Fruit fly (Drosophila melanogaster) whole organism, embryonic: Measurements from ENCODE around the gene Nckx30C.
A peak's percentile ranks its signal among the peaks of the same experiment; 100 is the strongest.

Experiments used
- Antp ChIP-seq: fragments of 200-800 bp; sonication (Bioruptor generic); optimal IDR thresholded peaks from 3 replicates; lab custom pipeline; 2016; ENCODE audit warnings: missing biosample characterization, missing genetic modification characterization
- Awh ChIP-seq: fragments of 200-800 bp; sonication (Bioruptor generic); IDR thresholded peaks from 2 replicates; pipeline ENCODE4, ENCODE4 v1.3.6; 2022; ENCODE audit warnings: missing biosample characterization, missing genetic modification characterization
- C15 ChIP-seq: fragments of 200-800 bp; sonication (Bioruptor generic); IDR thresholded peaks from 3 replicates; pipeline ENCODE4 v1.3.6; 2022; ENCODE audit warnings: missing biosample characterization, missing genetic modification characterization
- CG10209 ChIP-seq: fragments of 200-800 bp; sonication (Bioruptor generic); optimal IDR thresholded peaks from 3 replicates; lab custom pipeline; 2017; ENCODE audit warnings: missing biosample characterization, mild to moderate bottlenecking, missing genetic modification characterization, missing genetic modification reagents
- CG10267 ChIP-seq: fragments of 200-800 bp; sonication (Bioruptor generic); optimal IDR thresholded peaks from 2 replicates; lab custom pipeline; 2018; ENCODE audit warnings: missing biosample characterization, mild to moderate bottlenecking, missing genetic modification characterization, moderate library complexity
- CG10565 ChIP-seq: fragments of 200-800 bp; sonication (Bioruptor generic); optimal IDR thresholded peaks from 3 replicates; lab custom pipeline; 2016; ENCODE audit warnings: missing biosample characterization, mild to moderate bottlenecking, missing genetic modification characterization
- CG10979 ChIP-seq: fragments of 200-800 bp; sonication (Bioruptor generic); optimal IDR thresholded peaks from 2 replicates; lab custom pipeline; 2018; ENCODE audit warnings: missing biosample characterization, mild to moderate bottlenecking, missing genetic modification characterization, moderate library complexity
- CG11695 ChIP-seq: fragments of 200-800 bp; sonication (Bioruptor generic); IDR thresholded peaks from 3 replicates; pipeline ENCODE4 v1.3.6; 2022; ENCODE audit warnings: missing biosample characterization, missing genetic modification characterization
- CG12155 ChIP-seq: fragments of 200-800 bp; sonication (Bioruptor generic); optimal IDR thresholded peaks from 3 replicates; lab custom pipeline; 2016; ENCODE audit warnings: missing biosample characterization, missing genetic modification characterization
- CG14441 ChIP-seq: fragments of 200-800 bp; sonication (Bioruptor generic); IDR thresholded peaks from 2 replicates; pipeline ENCODE4 v1.3.6; 2022; ENCODE audit warnings: missing biosample characterization, missing genetic modification characterization
- CG15073 ChIP-seq: fragments of 200-800 bp; sonication (Bioruptor generic); optimal IDR thresholded peaks from 2 replicates; lab custom pipeline; 2016; ENCODE audit warnings: missing biosample characterization, missing genetic modification characterization
- CG15479 ChIP-seq: fragments of 200-800 bp; sonication (Bioruptor generic); optimal IDR thresholded peaks from 3 replicates; lab custom pipeline; 2019; ENCODE audit warnings: missing biosample characterization, mild to moderate bottlenecking, missing genetic modification characterization, moderate library complexity
- CG16779 ChIP-seq: fragments of 200-800 bp; sonication (Bioruptor generic); IDR thresholded peaks from 2 replicates; pipeline ENCODE4 v1.3.6; 2022; ENCODE audit warnings: missing biosample characterization, missing genetic modification characterization
- CG17359 ChIP-seq: fragments of 200-800 bp; sonication (Bioruptor generic); optimal IDR thresholded peaks from 3 replicates; lab custom pipeline; 2018; ENCODE audit warnings: missing biosample characterization, mild to moderate bottlenecking, missing genetic modification characterization, moderate library complexity
- CG2129 ChIP-seq: fragments of 200-800 bp; sonication (Bioruptor generic); IDR thresholded peaks from 2 replicates; pipeline ENCODE4 v1.3.6; 2022; ENCODE audit warnings: missing biosample characterization, missing genetic modification characterization; ENCODE audit not compliant: partially characterized antibody
- CG30431 ChIP-seq: fragments of 200-800 bp; sonication (Bioruptor generic); optimal IDR thresholded peaks from 2 replicates; lab custom pipeline; 2017; ENCODE audit warnings: missing biosample characterization, missing genetic modification characterization
- CG3281 ChIP-seq: fragments of 200-800 bp; sonication (Bioruptor generic); optimal IDR thresholded peaks from 3 replicates; lab custom pipeline; 2017; ENCODE audit warnings: missing biosample characterization, mild to moderate bottlenecking, missing genetic modification characterization
- CG6813 ChIP-seq: fragments of 200-800 bp; sonication (Bioruptor generic); optimal IDR thresholded peaks from 2 replicates; lab custom pipeline; 2017; ENCODE audit warnings: missing biosample characterization, missing genetic modification characterization, mild to moderate bottlenecking, moderate library complexity, missing genetic modification reagents
- CG7556 ChIP-seq: fragments of 200-800 bp; sonication (Bioruptor generic); optimal IDR thresholded peaks from 2 replicates; lab custom pipeline; 2017; ENCODE audit warnings: missing biosample characterization, mild to moderate bottlenecking, missing genetic modification characterization
- CG7786 ChIP-seq: fragments of 200-800 bp; sonication (Bioruptor generic); optimal IDR thresholded peaks from 2 replicates; lab custom pipeline; 2016; ENCODE audit warnings: missing biosample characterization, missing genetic modification characterization
- CG7987 ChIP-seq: fragments of 200-800 bp; sonication (Bioruptor generic); optimal IDR thresholded peaks from 2 replicates; lab custom pipeline; 2018; ENCODE audit warnings: missing biosample characterization, mild to moderate bottlenecking, missing genetic modification characterization, moderate library complexity
- CG8924 ChIP-seq: fragments of 200-800 bp; optimal IDR thresholded peaks from 3 replicates; lab custom pipeline; 2019; ENCODE audit warnings: missing biosample characterization, mild to moderate bottlenecking, missing genetic modification characterization, moderate library complexity
- CG9876 ChIP-seq: fragments of 200-800 bp; sonication (Bioruptor generic); optimal IDR thresholded peaks from 2 replicates; lab custom pipeline; 2016; ENCODE audit warnings: missing biosample characterization, missing genetic modification characterization
- CkIIα-i1 ChIP-seq: fragments of 200-800 bp; sonication (Bioruptor generic); IDR thresholded peaks from 2 replicates; pipeline ENCODE4 v1.3.6; 2022; ENCODE audit warnings: missing biosample characterization, missing genetic modification characterization
- Dll ChIP-seq: fragments of 200-800 bp; sonication (Bioruptor generic); IDR thresholded peaks from 4 replicates; pipeline ENCODE4 v1.3.6; 2022; ENCODE audit warnings: missing biosample characterization, missing genetic modification characterization; ENCODE audit not compliant: partially characterized antibody
- Dref ChIP-seq: fragments of 200-800 bp; sonication (Bioruptor generic); IDR thresholded peaks from 2 replicates; pipeline ENCODE4 v1.3.6; 2022; ENCODE audit warnings: missing biosample characterization, missing genetic modification characterization
- Fer1 ChIP-seq: fragments of 200-800 bp; sonication (Bioruptor generic); optimal IDR thresholded peaks from 2 replicates; lab custom pipeline; 2017; ENCODE audit warnings: missing biosample characterization, mild to moderate bottlenecking, missing genetic modification characterization
- HmgD ChIP-seq: fragments of 200-800 bp; sonication (Bioruptor generic); optimal IDR thresholded peaks from 3 replicates; lab custom pipeline; 2016; ENCODE audit warnings: missing biosample characterization, missing genetic modification characterization
- Optix ChIP-seq: fragments of 200-800 bp; sonication (Bioruptor generic); IDR thresholded peaks from 3 replicates; pipeline ENCODE4 v1.3.6; 2022; ENCODE audit warnings: missing biosample characterization, missing genetic modification characterization
- Sry-δ ChIP-seq: fragments of 200-800 bp; sonication (Bioruptor generic); optimal IDR thresholded peaks from 2 replicates; lab custom pipeline; 2016; ENCODE audit warnings: missing biosample characterization, missing genetic modification characterization
- aop ChIP-seq: fragments of 200-800 bp; sonication (Bioruptor generic); IDR thresholded peaks from 2 replicates; pipeline ENCODE4 v1.3.6; 2022; ENCODE audit warnings: missing biosample characterization, missing genetic modification characterization
- ash1 ChIP-seq: fragments of 200-800 bp; sonication (Bioruptor generic); optimal IDR thresholded peaks from 2 replicates; lab custom pipeline; 2018; ENCODE audit warnings: missing biosample characterization, mild to moderate bottlenecking, missing genetic modification characterization
- br ChIP-seq: fragments of >200 bp; optimal IDR thresholded peaks from 2 replicates; lab custom pipeline; 2017
- cato ChIP-seq: fragments of 200-800 bp; sonication (Bioruptor generic); optimal IDR thresholded peaks from 2 replicates; lab custom pipeline; 2016; ENCODE audit warnings: missing biosample characterization, missing genetic modification characterization, borderline replicate concordance
- cg ChIP-seq: fragments of 200-800 bp; sonication (Bioruptor generic); optimal IDR thresholded peaks from 3 replicates; lab custom pipeline; 2019; ENCODE audit warnings: missing biosample characterization, mild to moderate bottlenecking, missing genetic modification characterization, moderate library complexity
- chinmo ChIP-seq: fragments of 200-800 bp; sonication (Bioruptor generic); IDR thresholded peaks from 4 replicates; pipeline ENCODE4 v1.3.6; 2022; ENCODE audit warnings: missing biosample characterization, missing genetic modification characterization; ENCODE audit not compliant: partially characterized antibody
- dpn ChIP-seq, 2 experiments: fragments of 200-800 bp; sonication (Bioruptor generic); optimal IDR thresholded peaks; 3 replicates each; lab custom pipeline; 2016; ENCODE audit warnings: missing biosample characterization in 2 of 2, missing genetic modification characterization in 2 of 2
- exex ChIP-seq: fragments of 200-800 bp; sonication (Bioruptor generic); optimal IDR thresholded peaks from 4 replicates; lab custom pipeline; 2018; ENCODE audit warnings: missing biosample characterization, mild to moderate bottlenecking, missing genetic modification characterization, moderate library complexity
- fru ChIP-seq: fragments of >200 bp; optimal IDR thresholded peaks from 2 replicates; lab custom pipeline; 2017
- hb ChIP-seq: fragments of 200-800 bp; sonication (Bioruptor generic); IDR thresholded peaks from 3 replicates; pipeline ENCODE4 v1.3.6; 2022; ENCODE audit warnings: missing biosample characterization, missing genetic modification characterization; ENCODE audit not compliant: partially characterized antibody
- hbn ChIP-seq: fragments of 200-800 bp; sonication (Bioruptor generic); IDR thresholded peaks from 2 replicates; pipeline ENCODE4 v1.3.6; 2022; ENCODE audit warnings: missing biosample characterization, missing genetic modification characterization; ENCODE audit not compliant: partially characterized antibody
- kay ChIP-seq: fragments of 200-800 bp; sonication (Bioruptor generic); optimal IDR thresholded peaks from 2 replicates; lab custom pipeline; 2016; ENCODE audit warnings: missing biosample characterization, missing genetic modification characterization
- knrl ChIP-seq: fragments of 200-800 bp; sonication (Bioruptor generic); IDR thresholded peaks from 3 replicates; pipeline ENCODE4 v1.3.6; 2022; ENCODE audit warnings: missing biosample characterization, missing genetic modification characterization; ENCODE audit not compliant: partially characterized antibody
- row ChIP-seq: fragments of 200-800 bp; sonication (Bioruptor generic); IDR thresholded peaks from 3 replicates; pipeline ENCODE4 v1.3.6; 2022; ENCODE audit warnings: missing biosample characterization, missing genetic modification characterization
- sens-2 ChIP-seq: fragments of 200-800 bp; sonication (Bioruptor generic); IDR thresholded peaks from 2 replicates; pipeline ENCODE4 v1.3.6; 2022; ENCODE audit warnings: missing biosample characterization, missing genetic modification characterization
- sob ChIP-seq: fragments of 200-800 bp; sonication (Bioruptor generic); IDR thresholded peaks from 2 replicates; pipeline ENCODE4 v1.3.6; 2022; ENCODE audit warnings: missing biosample characterization, missing genetic modification characterization
- tna ChIP-seq: fragments of 200-800 bp; sonication (Bioruptor generic); IDR thresholded peaks from 2 replicates; pipeline ENCODE4 v1.3.6; 2022; ENCODE audit warnings: missing biosample characterization, missing genetic modification characterization; ENCODE audit not compliant: partially characterized antibody
- trh ChIP-seq: fragments of 200-800 bp; sonication (Bioruptor generic); optimal IDR thresholded peaks from 2 replicates; lab custom pipeline; 2016; ENCODE audit warnings: missing biosample characterization, missing genetic modification characterization
- unpg ChIP-seq: fragments of 200-800 bp; sonication (Bioruptor generic); optimal IDR thresholded peaks from 3 replicates; lab custom pipeline; 2018; ENCODE audit warnings: missing biosample characterization, mild to moderate bottlenecking, missing genetic modification characterization, moderate library complexity
- vfl ChIP-seq: fragments of 200-800 bp; sonication (Bioruptor generic); optimal IDR thresholded peaks from 2 replicates; lab custom pipeline; 2016; ENCODE audit warnings: missing biosample characterization, missing genetic modification characterization
- wdn ChIP-seq: fragments of 200-800 bp; sonication (Bioruptor generic); IDR thresholded peaks from 2 replicates; pipeline ENCODE4 v1.3.6; 2022; ENCODE audit warnings: missing biosample characterization, missing genetic modification characterization

Nckx30C gene

dm6 chr2L:9758856-9759255, 12.6 kb upstream of the Nckx30C start (continued):
- TF ChIP-seq CG15479 (GFP tag; lab: Kevin White, UChicago) (peak; percentile 3), CG15073 (GFP tag; lab: Kevin White, UChicago) (no peak), CG6813 (peak; percentile 11), CG10209 (GFP tag; lab: Kevin White, UChicago) (peak; percentile 35), CG14441 (GFP tag; lab: Robert Waterston, UW) (peak; percentile 72), knrl (GFP tag; lab: Robert Waterston, UW) (peak; percentile 92), HmgD (peak; percentile 79), ash1 (GFP tag; lab: Kevin White, UChicago) (peak; percentile 67), exex (peak; percentile 58), vfl (GFP tag; lab: Kevin White, UChicago) (peak; percentile 26), trh (no peak), aop (GFP tag; lab: Robert Waterston, UW) (no peak), CkIIα-i1 (GFP tag; lab: Robert Waterston, UW) (no peak; the same call in 1 of the 2 replicates), CG2129 (peak; percentile 87), sob (peak; percentile 84), fru (peak; percentile 21), chinmo (GFP tag; lab: Robert Waterston, UW) (peak; percentile 96), cg (GFP tag; lab: Kevin White, UChicago) (peak; percentile 25), kay (no peak), C15 (GFP tag; lab: Robert Waterston, UW) (no peak), CG9876 (GFP tag; lab: Kevin White, UChicago) (peak; percentile 17), hbn (GFP tag; lab: Robert Waterston, UW) (peak; percentile 89), CG10979 (tag; lab: Kevin White, UChicago) (peak; percentile 39), Fer1 (peak; percentile 23), CG3281 (GFP tag; lab: Kevin White, UChicago) (peak; percentile 48), Antp (GFP tag; lab: Kevin White, UChicago) (peak; percentile 69), br (lab: Kevin White, UChicago) (no peak), CG30431 (GFP tag; lab: Kevin White, UChicago) (no peak), CG17359 (tag; lab: Kevin White, UChicago) (peak; percentile 42), hb (peak; percentile 78), Sry-δ (GFP tag; lab: Kevin White, UChicago) (peak; percentile 93), CG11695 (GFP tag; lab: Robert Waterston, UW) (peak; percentile 47; the same call in 1 of the 3 replicates), cato (GFP tag; lab: Kevin White, UChicago) (peak; percentile 4), dpn (GFP tag; optimal IDR thresholded peaks at IDR 0.05; lab: Kevin White, UChicago) (peak; percentile 22 to 68), CG7987 (peak; percentile 60), wdn (GFP tag; lab: Robert Waterston, UW) (peak; percentile 69), CG7786 (peak; percentile 52), Dll (GFP tag; lab: Robert Waterston, UW) (peak; percentile 95), tna (GFP tag; lab: Robert Waterston, UW) (peak; percentile 86), CG16779 (GFP tag; lab: Robert Waterston, UW) (no peak), Dref (GFP tag; lab: Robert Waterston, UW) (peak; percentile 52), CG12155 (GFP tag; lab: Kevin White, UChicago) (peak; percentile 75), CG8924 (peak; percentile 61), CG7556 (GFP tag; lab: Kevin White, UChicago) (no peak), CG10565 (GFP tag; lab: Kevin White, UChicago) (no peak), CG10267 (tag; lab: Kevin White, UChicago) (peak; percentile 73), Optix (GFP tag; lab: Robert Waterston, UW) (peak; percentile 61; the same call in 2 of the 3 replicates), row (GFP tag; lab: Robert Waterston, UW) (peak; percentile 96), sens-2 (GFP tag; lab: Robert Waterston, UW) (0 out of 2 replicates have a peak, but pooled peaks have one; percentile 6), Awh (0 out of 2 replicates have a peak, but pooled peaks have one; percentile 12), unpg (GFP tag; lab: Kevin White, UChicago) (peak; percentile 27)
